Fruit fly (Drosophila melanogaster) whole organism, prepupa: ENCODE measurements around the gene CG11584.

ENCODE experiments used
- Blimp-1 ChIP-seq: fragments of 200-800 bp; sonication (Bioruptor generic); optimal IDR thresholded peaks from 3 replicates; lab custom pipeline; 2017; ENCODE audit warnings: missing biosample characterization, missing genetic modification characterization, mild to moderate bottlenecking, moderate library complexity, missing genetic modification reagents
- CG10669 ChIP-seq: fragments of 200-800 bp; sonication (Bioruptor generic); optimal IDR thresholded peaks from 3 replicates; lab custom pipeline; 2018; ENCODE audit warnings: missing biosample characterization, mild to moderate bottlenecking, missing genetic modification characterization, moderate library complexity
- CG11762 ChIP-seq: fragments of 200-800 bp; sonication (Bioruptor generic); optimal IDR thresholded peaks from 3 replicates; lab custom pipeline; 2016; ENCODE audit warnings: missing biosample characterization, missing genetic modification characterization; ENCODE audit not compliant: insufficient read depth
- CG11902 ChIP-seq: fragments of 200-800 bp; sonication (Bioruptor generic); optimal IDR thresholded peaks from 3 replicates; lab custom pipeline; 2016; ENCODE audit warnings: missing biosample characterization, missing genetic modification characterization
- CG15336 ChIP-seq: fragments of 200-800 bp; sonication (Bioruptor generic); IDR thresholded peaks from 2 replicates; pipeline ENCODE4 v1.3.6; 2022; ENCODE audit warnings: missing biosample characterization, missing genetic modification characterization
- CG1621 ChIP-seq: fragments of 200-800 bp; sonication (Bioruptor generic); optimal IDR thresholded peaks from 3 replicates; lab custom pipeline; 2018; ENCODE audit warnings: missing biosample characterization, mild to moderate bottlenecking, missing genetic modification characterization
- CG16779 ChIP-seq: fragments of 200-800 bp; sonication (Bioruptor generic); optimal IDR thresholded peaks from 3 replicates; lab custom pipeline; 2017; ENCODE audit warnings: missing biosample characterization, mild to moderate bottlenecking, missing genetic modification characterization
- CG3032 ChIP-seq: fragments of 200-800 bp; optimal IDR thresholded peaks from 2 replicates; lab custom pipeline; 2019; ENCODE audit warnings: missing biosample characterization, mild to moderate bottlenecking, missing genetic modification characterization, moderate library complexity
- CG31627 ChIP-seq: fragments of 200-800 bp; sonication (Bioruptor generic); optimal IDR thresholded peaks from 3 replicates; lab custom pipeline; 2016; ENCODE audit warnings: missing biosample characterization, missing genetic modification characterization
- CG32006 ChIP-seq: fragments of 200-800 bp; sonication (Bioruptor generic); optimal IDR thresholded peaks from 3 replicates; lab custom pipeline; 2017; ENCODE audit warnings: missing biosample characterization, mild to moderate bottlenecking, missing genetic modification characterization
- CG34406 ChIP-seq: fragments of 200-800 bp; sonication (Bioruptor generic); optimal IDR thresholded peaks from 3 replicates; lab custom pipeline; 2016; ENCODE audit warnings: missing biosample characterization, missing genetic modification characterization
- CG3919 ChIP-seq: fragments of 200-800 bp; sonication (Bioruptor generic); optimal IDR thresholded peaks from 3 replicates; lab custom pipeline; 2016; ENCODE audit warnings: missing biosample characterization, missing genetic modification characterization
- CG4318 ChIP-seq: fragments of 200-800 bp; sonication (Bioruptor generic); optimal IDR thresholded peaks from 3 replicates; lab custom pipeline; 2017; ENCODE audit warnings: missing biosample characterization, mild to moderate bottlenecking, missing genetic modification characterization
- CG6163 ChIP-seq: fragments of 200-800 bp; sonication (Bioruptor generic); IDR thresholded peaks from 3 replicates; pipeline ENCODE4 v1.3.6; 2022; ENCODE audit warnings: missing biosample characterization, missing genetic modification characterization
- CG6276 ChIP-seq: fragments of 200-800 bp; sonication (Bioruptor generic); optimal IDR thresholded peaks from 2 replicates; lab custom pipeline; 2017; ENCODE audit warnings: missing biosample characterization, mild to moderate bottlenecking, missing genetic modification characterization
- CG6792 ChIP-seq: fragments of 200-800 bp; sonication (Bioruptor generic); optimal IDR thresholded peaks from 3 replicates; lab custom pipeline; 2016; ENCODE audit warnings: missing biosample characterization, missing genetic modification characterization
- CG6854 ChIP-seq: fragments of 200-800 bp; sonication (Bioruptor generic); optimal IDR thresholded peaks from 2 replicates; lab custom pipeline; 2017; ENCODE audit warnings: missing biosample characterization, mild to moderate bottlenecking, missing genetic modification characterization
- CG7368 ChIP-seq: fragments of 200-800 bp; sonication (Bioruptor generic); optimal IDR thresholded peaks from 3 replicates; lab custom pipeline; 2016; ENCODE audit warnings: missing biosample characterization, missing genetic modification characterization
- CG8119 ChIP-seq: fragments of 200-800 bp; sonication (Bioruptor generic); IDR thresholded peaks from 3 replicates; pipeline ENCODE4 v1.3.6; 2022; ENCODE audit warnings: missing biosample characterization, missing genetic modification characterization
- CG8319 ChIP-seq: fragments of 200-800 bp; sonication (Bioruptor generic); optimal IDR thresholded peaks from 3 replicates; lab custom pipeline; 2016; ENCODE audit warnings: missing biosample characterization, missing genetic modification characterization
- CG8632 ChIP-seq: fragments of 200-800 bp; sonication (Bioruptor generic); optimal IDR thresholded peaks from 3 replicates; lab custom pipeline; 2016; ENCODE audit warnings: missing biosample characterization, missing genetic modification characterization
- CG9139 ChIP-seq: fragments of 200-800 bp; sonication (Bioruptor generic); optimal IDR thresholded peaks from 3 replicates; lab custom pipeline; 2017; ENCODE audit warnings: missing biosample characterization, mild to moderate bottlenecking, missing genetic modification characterization
- Ets96B ChIP-seq: fragments of 200-800 bp; optimal IDR thresholded peaks from 2 replicates; lab custom pipeline; 2019; ENCODE audit warnings: missing biosample characterization, mild to moderate bottlenecking, missing genetic modification characterization, moderate library complexity
- Gug ChIP-seq: fragments of 200-800 bp; sonication (Bioruptor generic); IDR thresholded peaks from 2 replicates; pipeline ENCODE4 v1.3.6; 2022; ENCODE audit warnings: missing biosample characterization, missing genetic modification characterization
- Hr38 ChIP-seq: sonication (Bioruptor generic); optimal IDR thresholded peaks from 2 replicates; lab custom pipeline; 2016; ENCODE audit warnings: missing biosample characterization, missing genetic modification characterization
- Hr4 ChIP-seq: fragments of 200-800 bp; sonication (Bioruptor generic); optimal IDR thresholded peaks from 3 replicates; lab custom pipeline; 2016; ENCODE audit warnings: missing biosample characterization, missing genetic modification characterization
- Lpt ChIP-seq: fragments of 200-800 bp; sonication (Bioruptor generic); optimal IDR thresholded peaks from 3 replicates; lab custom pipeline; 2016; ENCODE audit warnings: missing biosample characterization, missing genetic modification characterization
- Met ChIP-seq: fragments of 200-800 bp; sonication (Bioruptor generic); optimal IDR thresholded peaks from 3 replicates; lab custom pipeline; 2016; ENCODE audit warnings: missing biosample characterization, missing genetic modification characterization
- OdsH ChIP-seq: fragments of 200-800 bp; sonication (Bioruptor generic); optimal IDR thresholded peaks from 3 replicates; lab custom pipeline; 2016; ENCODE audit warnings: missing biosample characterization, missing genetic modification characterization
- Smox ChIP-seq: fragments of 200-800 bp; sonication (Bioruptor generic); optimal IDR thresholded peaks from 3 replicates; lab custom pipeline; 2016; ENCODE audit warnings: missing biosample characterization, missing genetic modification characterization
- Sox14 ChIP-seq: fragments of 200-800 bp; sonication (Bioruptor generic); optimal IDR thresholded peaks from 3 replicates; lab custom pipeline; 2016; ENCODE audit warnings: missing biosample characterization, missing genetic modification characterization
- achi ChIP-seq: fragments of 200-800 bp; sonication (Bioruptor generic); optimal IDR thresholded peaks from 3 replicates; lab custom pipeline; 2016; ENCODE audit warnings: missing biosample characterization, missing genetic modification characterization
- cyc ChIP-seq: fragments of 200-800 bp; sonication (Bioruptor generic); optimal IDR thresholded peaks from 3 replicates; lab custom pipeline; 2016; ENCODE audit warnings: missing biosample characterization, missing genetic modification characterization
- dac ChIP-seq: fragments of 200-800 bp; sonication (Bioruptor generic); optimal IDR thresholded peaks from 2 replicates; lab custom pipeline; 2017; ENCODE audit warnings: missing biosample characterization, mild to moderate bottlenecking, missing genetic modification characterization
- dsx ChIP-seq: fragments of 200-800 bp; optimal IDR thresholded peaks from 3 replicates; lab custom pipeline; 2019; ENCODE audit warnings: missing biosample characterization, mild to moderate bottlenecking, missing genetic modification characterization, moderate library complexity; ENCODE audit not compliant: poor library complexity, severe bottlenecking
- eg ChIP-seq: fragments of 200-800 bp; sonication (Bioruptor generic); IDR thresholded peaks from 3 replicates; pipeline ENCODE4 v1.3.6; 2022; ENCODE audit warnings: missing biosample characterization, missing genetic modification characterization
- esn ChIP-seq: fragments of 200-800 bp; sonication (Bioruptor generic); optimal IDR thresholded peaks from 2 replicates; lab custom pipeline; 2016; ENCODE audit warnings: missing biosample characterization, mild to moderate bottlenecking, missing genetic modification characterization, moderate library complexity
- fd85E ChIP-seq: fragments of 200-800 bp; sonication (Bioruptor generic); optimal IDR thresholded peaks from 3 replicates; lab custom pipeline; 2016; ENCODE audit warnings: missing biosample characterization, missing genetic modification characterization
- fkh ChIP-seq: fragments of 200-800 bp; sonication (Bioruptor generic); optimal IDR thresholded peaks from 3 replicates; lab custom pipeline; 2017; ENCODE audit warnings: missing biosample characterization, mild to moderate bottlenecking, missing genetic modification characterization, moderate library complexity
- lz ChIP-seq: fragments of 200-800 bp; sonication (Bioruptor generic); optimal IDR thresholded peaks from 3 replicates; lab custom pipeline; 2016; ENCODE audit warnings: missing biosample characterization, missing genetic modification characterization
- pdm3 ChIP-seq: fragments of 200-800 bp; sonication (Bioruptor generic); optimal IDR thresholded peaks from 3 replicates; lab custom pipeline; 2016; ENCODE audit warnings: missing biosample characterization, missing genetic modification characterization
- salr ChIP-seq, 2 experiments: fragments of 200-800 bp; sonication (Bioruptor generic); optimal IDR thresholded peaks; 3 replicates each; lab custom pipeline; 2016 to 2018; ENCODE audit warnings: missing biosample characterization in 2 of 2, missing genetic modification characterization in 2 of 2, mild to moderate bottlenecking in 1 of 2
- spab ChIP-seq: fragments of 200-800 bp; sonication (Bioruptor generic); optimal IDR thresholded peaks from 2 replicates; lab custom pipeline; 2017; ENCODE audit warnings: missing biosample characterization, mild to moderate bottlenecking, missing genetic modification characterization, missing genetic modification reagents
- ss ChIP-seq, 2 experiments: fragments of 200-800 bp; sonication (Bioruptor generic); optimal IDR thresholded peaks; 2 replicates in 1 of 2; 3 replicates in 1 of 2; lab custom pipeline; 2017 to 2018; ENCODE audit warnings: mild to moderate bottlenecking in 2 of 2, missing biosample characterization in 2 of 2, missing genetic modification characterization in 2 of 2, moderate library complexity in 1 of 2
- svp ChIP-seq: fragments of 200-800 bp; sonication (Bioruptor generic); peaks from one replicate; lab custom pipeline; 2016; ENCODE audit warnings: missing biosample characterization, missing genetic modification characterization
- topi ChIP-seq: fragments of 200-800 bp; sonication (Bioruptor generic); optimal IDR thresholded peaks from 3 replicates; lab custom pipeline; 2016; ENCODE audit warnings: missing biosample characterization, missing genetic modification characterization
- vri ChIP-seq: fragments of 200-800 bp; sonication (Bioruptor generic); optimal IDR thresholded peaks from 3 replicates; lab custom pipeline; 2016; ENCODE audit warnings: missing biosample characterization, mild to moderate bottlenecking, missing genetic modification characterization

Gene CG11584

DNA sequence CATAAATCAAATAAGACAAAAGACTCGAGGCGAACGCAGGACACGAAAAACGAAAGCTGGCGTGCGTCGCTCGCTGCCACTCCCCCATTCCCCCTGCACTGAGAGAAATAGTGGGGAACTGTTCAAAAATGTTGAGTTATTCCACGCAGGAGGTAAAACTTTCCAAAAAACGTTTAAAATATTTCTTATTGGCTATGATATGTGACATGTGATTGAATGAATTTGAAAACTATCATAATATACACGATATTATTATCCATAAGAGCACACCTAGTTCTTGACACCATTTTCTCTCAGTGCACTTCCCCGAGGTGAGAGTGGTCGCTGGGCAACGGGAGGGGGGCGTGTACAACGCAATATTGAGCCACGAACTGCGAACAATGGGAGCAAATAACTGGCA lies 46.9 kb upstream of the CG11584 start (continued):
- TF ChIP-seq CG11902 (GFP tag; lab: Kevin White, UChicago) (peak; percentile 4), spab (GFP tag; lab: Kevin White, UChicago) (peak; percentile 53), CG1621 (tag; lab: Kevin White, UChicago) (peak; percentile 48), CG11762 (GFP tag; lab: Kevin White, UChicago) (peak; percentile 21), CG6854 (GFP tag; lab: Kevin White, UChicago) (no peak), achi (peak; percentile 53), topi (GFP tag; lab: Kevin White, UChicago) (peak; percentile 61), CG7368 (GFP tag; lab: Kevin White, UChicago) (peak; percentile 18), fd85E (GFP tag; lab: Kevin White, UChicago) (peak; percentile 25), lz (GFP tag; lab: Kevin White, UChicago) (peak; percentile 42), CG16779 (tag; lab: Kevin White, UChicago) (peak; percentile 10), eg (peak; percentile 29; the same call in 1 of the 3 replicates), CG10669 (GFP tag; lab: Kevin White, UChicago) (peak; percentile 65), esn (GFP tag; lab: Kevin White, UChicago) (peak; percentile 62), svp (GFP tag; lab: Kevin White, UChicago) (peak; percentile 73), Sox14 (GFP tag; lab: Kevin White, UChicago) (peak; percentile 61), ss (GFP tag; optimal IDR thresholded peaks at IDR 0.05; lab: Kevin White, UChicago) (peak; percentile 59 to 68)

DNA sequence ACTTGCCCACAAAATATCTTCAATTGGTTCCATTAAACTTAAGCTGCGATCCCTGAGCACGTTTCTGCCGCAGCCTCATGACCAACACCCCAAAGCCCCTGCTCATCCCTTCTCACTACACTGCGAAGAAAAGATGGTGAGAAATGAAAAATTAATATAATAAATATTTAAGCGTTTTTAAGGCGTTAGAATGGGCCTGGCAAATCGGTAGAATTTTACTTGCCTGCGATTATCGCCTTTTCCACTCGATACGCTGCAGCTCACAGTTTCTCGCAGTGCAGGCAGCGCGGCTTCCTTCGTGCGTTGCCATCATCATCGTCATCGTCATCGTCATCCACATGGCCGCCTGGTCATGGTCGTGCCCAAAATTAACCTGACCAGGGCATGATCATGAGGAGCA lies 32.7 kb upstream of the CG11584 start:
- TF ChIP-seq ss (GFP tag; optimal IDR thresholded peaks at IDR 0.05; lab: Kevin White, UChicago) (no peak), fd85E (GFP tag; lab: Kevin White, UChicago) (no peak), salr (GFP tag; optimal IDR thresholded peaks at IDR 0.05; lab: Kevin White, UChicago) (no peak), CG31627 (peak; percentile 20), CG3919 (GFP tag; lab: Kevin White, UChicago) (peak; percentile 44), esn (GFP tag; lab: Kevin White, UChicago) (peak; percentile 16), Met (peak; percentile 45), dsx (peak; percentile 6), achi (peak; percentile 49), CG4318 (GFP tag; lab: Kevin White, UChicago) (no peak), Ets96B (tag; lab: Kevin White, UChicago) (peak; percentile 24), svp (GFP tag; lab: Kevin White, UChicago) (no peak), CG8632 (no peak), CG6792 (GFP tag; lab: Kevin White, UChicago) (no peak), Blimp-1 (GFP tag; lab: Kevin White, UChicago) (no peak), CG6276 (GFP tag; lab: Kevin White, UChicago) (no peak), Sox14 (GFP tag; lab: Kevin White, UChicago) (peak; percentile 21), Hr38 (GFP tag; lab: Kevin White, UChicago) (no peak), dac (no peak), CG9139 (no peak), CG8319 (GFP tag; lab: Kevin White, UChicago) (no peak), Gug (peak; percentile 30; the same call in 1 of the 2 replicates), cyc (GFP tag; lab: Kevin White, UChicago) (peak; percentile 14), vri (GFP tag; lab: Kevin White, UChicago) (no peak), CG1621 (tag; lab: Kevin White, UChicago) (no peak), CG32006 (GFP tag; lab: Kevin White, UChicago) (peak; percentile 39), OdsH (GFP tag; lab: Kevin White, UChicago) (peak; percentile 33), fkh (GFP tag; lab: Kevin White, UChicago) (no peak), lz (GFP tag; lab: Kevin White, UChicago) (no peak), CG34406 (GFP tag; lab: Kevin White, UChicago) (no peak), CG15336 (GFP tag; lab: Robert Waterston, UW) (peak; percentile 24; the same call in 1 of the 2 replicates), Lpt (peak; percentile 10), spab (GFP tag; lab: Kevin White, UChicago) (no peak), CG6163 (peak; percentile 33; the same call in 2 of the 3 replicates), CG16779 (tag; lab: Kevin White, UChicago) (no peak), CG8119 (GFP tag; lab: Robert Waterston, UW) (0 out of 3 replicates have a peak, but pooled peaks have one; percentile 33), Hr4 (GFP tag; lab: Kevin White, UChicago) (no peak), eg (0 out of 3 replicates have a peak, but pooled peaks have one; percentile 29), CG7368 (GFP tag; lab: Kevin White, UChicago) (no peak), Smox (peak; percentile 18), CG3032 (tag; lab: Kevin White, UChicago) (peak; percentile 17), pdm3 (GFP tag; lab: Kevin White, UChicago) (peak; percentile 42)
